Fruit fly (Drosophila melanogaster) whole organism, embryonic: ENCODE measurements around the gene CG15818.
A peak's percentile ranks its signal among the peaks of the same experiment; 100 is the strongest.

Experiments used
- B-H1 ChIP-seq: fragments of 200-800 bp; sonication (Bioruptor generic); IDR thresholded peaks from 3 replicates; pipeline ENCODE4 v1.3.6; 2022; ENCODE audit warnings: missing biosample characterization, missing genetic modification characterization
- CG10147 ChIP-seq: fragments of 200-800 bp; sonication (Bioruptor generic); optimal IDR thresholded peaks from 2 replicates; lab custom pipeline; 2019; ENCODE audit warnings: missing biosample characterization, mild to moderate bottlenecking, missing genetic modification characterization, moderate library complexity
- CG1233 ChIP-seq: fragments of 200-800 bp; sonication (Bioruptor generic); optimal IDR thresholded peaks from 4 replicates; lab custom pipeline; 2018; ENCODE audit warnings: missing biosample characterization, mild to moderate bottlenecking, missing genetic modification characterization
- CG12769 ChIP-seq: fragments of 200-800 bp; sonication (Bioruptor generic); optimal IDR thresholded peaks from 2 replicates; lab custom pipeline; 2019; ENCODE audit warnings: missing biosample characterization, mild to moderate bottlenecking, missing genetic modification characterization, moderate library complexity
- CG14050 ChIP-seq: fragments of 200-800 bp; sonication (Bioruptor generic); IDR thresholded peaks from 3 replicates; pipeline ENCODE4 v1.3.6; 2022; ENCODE audit warnings: missing biosample characterization, missing genetic modification characterization
- CG1529 ChIP-seq: fragments of 200-800 bp; sonication (Bioruptor generic); optimal IDR thresholded peaks from 3 replicates; lab custom pipeline; 2018; ENCODE audit warnings: missing biosample characterization, missing genetic modification characterization
- CG17912 ChIP-seq: fragments of 200-800 bp; sonication (Bioruptor generic); optimal IDR thresholded peaks from 2 replicates; lab custom pipeline; 2018; ENCODE audit warnings: missing biosample characterization, mild to moderate bottlenecking, missing genetic modification characterization
- CG18619 ChIP-seq: fragments of 200-800 bp; sonication (Bioruptor generic); optimal IDR thresholded peaks from 3 replicates; lab custom pipeline; 2017; ENCODE audit warnings: missing biosample characterization, mild to moderate bottlenecking, missing genetic modification characterization
- CG2678 ChIP-seq: fragments of 200-800 bp; sonication (Bioruptor generic); optimal IDR thresholded peaks from 3 replicates; lab custom pipeline; 2019; ENCODE audit warnings: missing biosample characterization, mild to moderate bottlenecking, missing genetic modification characterization, moderate library complexity
- CG30020 ChIP-seq: fragments of 200-800 bp; optimal IDR thresholded peaks from 2 replicates; lab custom pipeline; 2019; ENCODE audit warnings: missing biosample characterization, mild to moderate bottlenecking, missing genetic modification characterization, moderate library complexity
- CG3407 ChIP-seq: fragments of 200-800 bp; sonication (Bioruptor generic); optimal IDR thresholded peaks from 2 replicates; lab custom pipeline; 2018; ENCODE audit warnings: missing biosample characterization, mild to moderate bottlenecking, missing genetic modification characterization
- CG34224 ChIP-seq: fragments of 200-800 bp; sonication (Bioruptor generic); IDR thresholded peaks from 3 replicates; pipeline ENCODE4 v1.3.6; 2022; ENCODE audit warnings: missing biosample characterization, missing genetic modification characterization; ENCODE audit not compliant: partially characterized antibody
- CG4404 ChIP-seq: fragments of 200-800 bp; sonication (Bioruptor generic); IDR thresholded peaks from 2 replicates; pipeline ENCODE4 v1.3.6; 2022; ENCODE audit warnings: missing biosample characterization, missing genetic modification characterization
- CG4820 ChIP-seq: fragments of 200-800 bp; sonication (Bioruptor generic); optimal IDR thresholded peaks from 3 replicates; lab custom pipeline; 2016; ENCODE audit warnings: missing biosample characterization, missing genetic modification characterization
- CG4854 ChIP-seq: fragments of 200-800 bp; sonication (Bioruptor generic); optimal IDR thresholded peaks from 2 replicates; lab custom pipeline; 2016; ENCODE audit warnings: missing biosample characterization, missing genetic modification characterization, inconsistent platforms
- CG6175 ChIP-seq: fragments of 200-800 bp; sonication (Bioruptor generic); IDR thresholded peaks from 3 replicates; pipeline ENCODE4 v1.3.6; 2022; ENCODE audit warnings: missing biosample characterization, missing genetic modification characterization
- CG6689 ChIP-seq: fragments of 200-800 bp; sonication (Bioruptor generic); IDR thresholded peaks from 2 replicates; pipeline ENCODE4 v1.3.6; 2022; ENCODE audit warnings: missing biosample characterization, missing genetic modification characterization
- CG7372 ChIP-seq: fragments of 200-800 bp; sonication (Bioruptor generic); IDR thresholded peaks from 2 replicates; pipeline ENCODE4 v1.3.6; 2022; ENCODE audit warnings: missing biosample characterization, missing genetic modification characterization
- CG8290 ChIP-seq, 3 experiments: fragments of 200-800 bp; sonication (Bioruptor generic); optimal IDR thresholded peaks; 2 replicates each; lab custom pipeline; 2016 to 2019; ENCODE audit warnings: missing biosample characterization in 3 of 3, missing genetic modification characterization in 3 of 3, mild to moderate bottlenecking in 2 of 3, moderate library complexity in 1 of 3
- CG9932 ChIP-seq: fragments of 200-800 bp; sonication (Bioruptor generic); IDR thresholded peaks from 2 replicates; pipeline ENCODE4 v1.3.6; 2022; ENCODE audit warnings: missing biosample characterization, missing genetic modification characterization
- CHES-1-like ChIP-seq: fragments of 200-800 bp; sonication (Bioruptor generic); optimal IDR thresholded peaks from 2 replicates; lab custom pipeline; 2016; ENCODE audit warnings: missing biosample characterization, missing genetic modification characterization
- H15 ChIP-seq: fragments of 200-800 bp; sonication (Bioruptor generic); IDR thresholded peaks from 3 replicates; pipeline ENCODE4 v1.3.6; 2022; ENCODE audit warnings: missing biosample characterization, missing genetic modification characterization
- HmgD ChIP-seq: fragments of 200-800 bp; sonication (Bioruptor generic); optimal IDR thresholded peaks from 3 replicates; lab custom pipeline; 2016; ENCODE audit warnings: missing biosample characterization, missing genetic modification characterization
- Hr78 ChIP-seq, 2 experiments: fragments of 200-800 bp in 1 of 2; fragments of >200 bp in 1 of 2; sonication (Bioruptor generic) in 1 of 2; optimal IDR thresholded peaks; 2 replicates each; lab custom pipeline; 2017 to 2019; ENCODE audit warnings: missing biosample characterization in 2 of 2, missing genetic modification characterization in 2 of 2, mild to moderate bottlenecking in 1 of 2, moderate library complexity in 1 of 2
- Pdp1 ChIP-seq, 2 experiments: fragments of 200-800 bp; sonication (Bioruptor generic); optimal IDR thresholded peaks; 3 replicates each; lab custom pipeline; 2016; ENCODE audit warnings: missing biosample characterization in 2 of 2, missing genetic modification characterization in 2 of 2, mild to moderate bottlenecking in 1 of 2, moderate library complexity in 1 of 2
- Sin3A ChIP-seq: fragments of >200 bp; optimal IDR thresholded peaks from 2 replicates; lab custom pipeline; 2018
- Sry-δ ChIP-seq: fragments of 200-800 bp; sonication (Bioruptor generic); optimal IDR thresholded peaks from 2 replicates; lab custom pipeline; 2016; ENCODE audit warnings: missing biosample characterization, missing genetic modification characterization
- Xrp1 ChIP-seq: fragments of 200-800 bp; sonication (Bioruptor generic); IDR thresholded peaks from 2 replicates; pipeline ENCODE4 v1.3.6; 2022; ENCODE audit warnings: missing biosample characterization, missing genetic modification characterization
- al ChIP-seq: fragments of 200-800 bp; sonication (Bioruptor generic); IDR thresholded peaks from 2 replicates; pipeline ENCODE4 v1.3.6; 2022; ENCODE audit warnings: missing biosample characterization, missing genetic modification characterization
- aop ChIP-seq: fragments of 200-800 bp; sonication (Bioruptor generic); IDR thresholded peaks from 2 replicates; pipeline ENCODE4 v1.3.6; 2022; ENCODE audit warnings: missing biosample characterization, missing genetic modification characterization
- caup ChIP-seq: fragments of 200-800 bp; sonication (Bioruptor generic); optimal IDR thresholded peaks from 3 replicates; lab custom pipeline; 2017; ENCODE audit warnings: missing biosample characterization, mild to moderate bottlenecking, missing genetic modification characterization, moderate library complexity; ENCODE audit not compliant: severe bottlenecking
- crol ChIP-seq: fragments of 200-800 bp; sonication (Bioruptor generic); IDR thresholded peaks from 2 replicates; pipeline ENCODE4 v1.3.6; 2022; ENCODE audit warnings: missing biosample characterization, missing genetic modification characterization
- dpn ChIP-seq, 2 experiments: fragments of 200-800 bp; sonication (Bioruptor generic); optimal IDR thresholded peaks; 3 replicates each; lab custom pipeline; 2016; ENCODE audit warnings: missing biosample characterization in 2 of 2, missing genetic modification characterization in 2 of 2
- dysf ChIP-seq: fragments of 200-800 bp; sonication (Bioruptor generic); IDR thresholded peaks from 3 replicates; pipeline ENCODE4 v1.3.6; 2022; ENCODE audit warnings: missing biosample characterization, missing genetic modification characterization
- en ChIP-seq: fragments of 200-800 bp; sonication (Bioruptor generic); optimal IDR thresholded peaks from 2 replicates; lab custom pipeline; 2016; ENCODE audit warnings: missing biosample characterization, missing genetic modification characterization
- esg ChIP-seq: fragments of 200-800 bp; sonication (Bioruptor generic); conservative IDR thresholded peaks from 2 replicates; pipeline ENCODE4 v1.3.6; 2022; ENCODE audit warnings: missing biosample characterization, missing genetic modification characterization
- gsb-n ChIP-seq: fragments of 200-800 bp; sonication (Bioruptor generic); optimal IDR thresholded peaks from 3 replicates; lab custom pipeline; 2018; ENCODE audit warnings: missing biosample characterization, mild to moderate bottlenecking, missing genetic modification characterization
- hbn ChIP-seq: fragments of 200-800 bp; sonication (Bioruptor generic); IDR thresholded peaks from 2 replicates; pipeline ENCODE4 v1.3.6; 2022; ENCODE audit warnings: missing biosample characterization, missing genetic modification characterization; ENCODE audit not compliant: partially characterized antibody
- klu ChIP-seq: fragments of 200-800 bp; sonication (Bioruptor generic); IDR thresholded peaks from 2 replicates; pipeline ENCODE4 v1.3.6; 2022; ENCODE audit warnings: missing biosample characterization, missing genetic modification characterization
- mld ChIP-seq: fragments of 200-800 bp; sonication (Bioruptor generic); IDR thresholded peaks from 3 replicates; pipeline ENCODE4 v1.3.6; 2022; ENCODE audit warnings: missing biosample characterization, missing genetic modification characterization; ENCODE audit not compliant: partially characterized antibody
- p53 ChIP-seq: fragments of 200-800 bp; sonication (Bioruptor generic); optimal IDR thresholded peaks from 2 replicates; lab custom pipeline; 2016; ENCODE audit warnings: missing biosample characterization, missing genetic modification characterization
- row ChIP-seq: fragments of 200-800 bp; sonication (Bioruptor generic); IDR thresholded peaks from 3 replicates; pipeline ENCODE4 v1.3.6; 2022; ENCODE audit warnings: missing biosample characterization, missing genetic modification characterization
- run ChIP-seq: fragments of 200-800 bp; sonication (Bioruptor generic); optimal IDR thresholded peaks from 3 replicates; lab custom pipeline; 2018; ENCODE audit warnings: missing biosample characterization, mild to moderate bottlenecking, missing genetic modification characterization
- salm ChIP-seq: fragments of 200-800 bp; sonication (Bioruptor generic); optimal IDR thresholded peaks from 2 replicates; lab custom pipeline; 2018; ENCODE audit warnings: missing biosample characterization, mild to moderate bottlenecking, missing genetic modification characterization
- tgo ChIP-seq: fragments of 200-800 bp; sonication (Bioruptor generic); IDR thresholded peaks from 3 replicates; pipeline ENCODE4 v1.3.6; 2022; ENCODE audit warnings: missing biosample characterization, missing genetic modification characterization
- tio ChIP-seq: fragments of 200-800 bp; sonication (Bioruptor generic); optimal IDR thresholded peaks from 2 replicates; lab custom pipeline; 2017; ENCODE audit warnings: missing biosample characterization, missing genetic modification characterization, inconsistent platforms
- z ChIP-seq: fragments of 200-800 bp; sonication (Bioruptor generic); IDR thresholded peaks from 3 replicates; pipeline ENCODE4 v1.3.6; 2022; ENCODE audit warnings: missing biosample characterization, missing genetic modification characterization

Gene CG15818

DNA sequence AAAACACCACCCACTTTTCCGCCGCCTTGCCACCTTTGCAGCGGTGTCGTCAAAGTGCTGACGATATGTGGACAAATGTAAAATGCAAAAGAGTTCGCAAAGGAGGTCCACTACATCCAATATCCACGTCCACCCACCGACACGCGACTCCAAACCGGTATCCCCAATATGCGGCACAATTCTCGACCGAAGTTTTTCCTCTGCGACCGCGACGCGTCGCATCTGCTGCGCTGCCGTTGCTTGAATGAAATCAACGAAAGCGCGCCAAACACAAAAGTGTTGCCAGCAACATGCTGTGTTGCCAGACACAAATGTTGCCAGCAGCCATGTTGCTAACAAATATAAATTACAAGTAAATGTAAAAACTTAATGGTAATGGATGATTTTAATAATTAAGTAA, 12.2 kb upstream of the CG15818 start, which contains the start of gene CG5160 (continued):
- TF ChIP-seq esg (GFP tag; lab: Robert Waterston, UW) (no peak), CG2678 (tag; lab: Kevin White, UChicago) (no peak), run (tag; lab: Kevin White, UChicago) (no peak), p53 (GFP tag; lab: Kevin White, UChicago) (no peak), CG17912 (no peak), CG6175 (GFP tag; lab: Robert Waterston, UW) (no peak)

DNA sequence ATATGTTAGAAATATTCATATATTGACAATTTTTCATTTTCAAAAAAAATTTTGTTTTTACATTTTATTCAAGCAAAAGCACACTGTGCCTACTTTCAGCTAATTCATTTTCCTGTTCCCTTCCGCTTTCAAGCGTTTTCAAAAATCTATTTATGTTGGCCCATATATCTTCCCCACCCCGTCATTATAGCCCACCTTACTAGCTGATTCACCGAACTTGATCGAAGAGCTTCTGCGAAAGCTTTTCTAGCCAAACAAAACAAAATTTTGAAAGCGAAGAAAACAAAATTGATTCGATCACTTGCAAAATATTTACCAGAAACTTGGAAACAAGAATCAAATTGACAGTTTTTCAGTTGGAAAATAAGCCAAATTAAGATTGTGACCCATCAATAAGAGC, 9.7 kb upstream of the CG15818 start, which contains the start of gene CG5171:
Gene CG5171 (plus strand): TSS at position 311 of the 400 bp plus-strand sequence.
- TF ChIP-seq aop (GFP tag; lab: Robert Waterston, UW) = no peak
- 0 out of 3 replicates have a peak, but pooled peaks have one; percentile 24 for TF ChIP-seq row (GFP tag; lab: Robert Waterston, UW)
- peak; percentile 97 for TF ChIP-seq CG12769 (tag; lab: Kevin White, UChicago)
- 0 out of 2 replicates have a peak, but pooled peaks have one; percentile 6 for TF ChIP-seq CG9932 (GFP tag; lab: Robert Waterston, UW)
- no peak for TF ChIP-seq CG1233

- TF ChIP-seq HmgD (GFP tag; lab: Kevin White, UChicago) (no peak), klu (peak; percentile 62), CG30020 (peak; percentile 12), CG34224 (GFP tag; lab: Robert Waterston, UW) (no peak), hbn (GFP tag; lab: Robert Waterston, UW) (no peak), CG3407 (peak; percentile 16), Pdp1 (GFP tag; optimal IDR thresholded peaks at IDR 0.05; lab: Kevin White, UChicago) (peak; percentile 23 to 62), z (GFP tag; lab: Robert Waterston, UW) (no peak), caup (peak; percentile 58), CG7372 (GFP tag; lab: Robert Waterston, UW) (peak; percentile 65; the same call in 1 of the 2 replicates), dpn (GFP tag; optimal IDR thresholded peaks at IDR 0.05; lab: Kevin White, UChicago) (peak; percentile 6 to 48), tgo (GFP tag; lab: Robert Waterston, UW) (peak; percentile 92), salm (peak; percentile 57), CG14050 (GFP tag; lab: Robert Waterston, UW) (no peak; the same call in 2 of the 3 replicates), crol (no peak), CHES-1-like (peak; percentile 19), esg (GFP tag; lab: Robert Waterston, UW) (peak; percentile 63), gsb-n (tag; lab: Kevin White, UChicago) (peak; percentile 79), CG4820 (peak; percentile 54), tio (GFP tag; lab: Kevin White, UChicago) (peak; percentile 18), CG1529 (GFP tag; lab: Kevin White, UChicago) (peak; percentile 11), Xrp1 (peak; percentile 79), mld (GFP tag; lab: Robert Waterston, UW) (no peak), Hr78 (GFP tag; optimal IDR thresholded peaks at IDR 0.05; lab: Kevin White, UChicago) (no peak), Sry-δ (GFP tag; lab: Kevin White, UChicago) (no peak), CG4404 (peak; percentile 62; the same call in 1 of the 2 replicates), al (GFP tag; lab: Robert Waterston, UW) (peak; percentile 47; the same call in 1 of the 2 replicates), B-H1 (GFP tag; lab: Robert Waterston, UW) (peak; percentile 59; the same call in 2 of the 3 replicates), CG8290 (GFP tag; optimal IDR thresholded peaks at IDR 0.05; lab: Kevin White, UChicago) (no peak), CG8290 (tag; optimal IDR thresholded peaks at IDR 0.05; lab: Kevin White, UChicago) (peak in 1 of 2 experiments; percentile 16), CG18619 (GFP tag; lab: Kevin White, UChicago) (peak; percentile 39), H15 (GFP tag; lab: Robert Waterston, UW) (peak; percentile 66), dysf (GFP tag; lab: Robert Waterston, UW) (peak; percentile 87), en (GFP tag; lab: Kevin White, UChicago) (no peak), CG10147 (GFP tag; lab: Kevin White, UChicago) (peak; percentile 78), CG6689 (GFP tag; lab: Robert Waterston, UW) (peak; percentile 78), CG4854 (GFP tag; lab: Kevin White, UChicago) (peak; percentile 60), Sin3A (no peak)
These were observed 9.1 kb upstream of the CG15818 start for dm6 chr2L:7401627-7402026.
